Worm (Caenorhabditis elegans) whole organism, L3 larva: Measurements from ENCODE around the gene ugtp-1.

Source experiments
- aly-2 ChIP-seq: fragments of 150-350 bp; optimal IDR thresholded peaks from 2 replicates; lab custom pipeline; 2014; ENCODE audit warnings: missing biosample characterization, missing genetic modification characterization
- ama-1 ChIP-seq: fragments of 150-350 bp; optimal IDR thresholded peaks from 2 replicates; lab custom pipeline; 2018
- fos-1 ChIP-seq: fragments of 150-350 bp; optimal IDR thresholded peaks from 2 replicates; lab custom pipeline; 2014; ENCODE audit warnings: missing biosample characterization, missing genetic modification characterization
- ztf-4 ChIP-seq: fragments of 150-350 bp; optimal IDR thresholded peaks from 2 replicates; lab custom pipeline; 2014; ENCODE audit warnings: missing biosample characterization, missing genetic modification characterization

ce11 chrIII:8748620-8749019 is 1.9 kb downstream of the ugtp-1 start:
- no peak for TF ChIP-seq ama-1 (lab: Kevin White, UChicago)
- no peak for TF ChIP-seq ztf-4 (tag; lab: Kevin White, UChicago)
- no peak for TF ChIP-seq aly-2 (tag; lab: Kevin White, UChicago)
- TF ChIP-seq fos-1 (tag; lab: Kevin White, UChicago) = no peak
